Worm (Caenorhabditis elegans): Measurements from ENCODE around the gene asps-1.
A peak's percentile ranks its signal among the peaks of the same experiment; 100 is the strongest.

asps-1 gene

ce11 chrV:10317294-10317693 lies at the start of gene asps-1:
asps-1 (minus strand) TSS chrV:10317394.
- no peak for TF ChIP-seq klf-2 (GFP tag; conservative IDR thresholded peaks at IDR 0.05)
- TF ChIP-seq flt-1 (GFP tag; IDR thresholded peaks at IDR 0.05) = no peak
- TF ChIP-seq T22C8.4 (GFP tag; IDR thresholded peaks at IDR 0.05) = no peak
- TF ChIP-seq cog-1 (tag; optimal IDR thresholded peaks at IDR 0.05) = no peak
- TF ChIP-seq ref-1 (GFP tag; conservative IDR thresholded peaks at IDR 0.05) = no peak
- TF ChIP-seq med-1 (GFP tag; optimal IDR thresholded peaks at IDR 0.05; ENCODE audit: insufficient read depth) = no peak
- no peak for TF ChIP-seq ztf-29 (GFP tag; IDR thresholded peaks at IDR 0.05)
- TF ChIP-seq tab-1 (GFP tag; IDR thresholded peaks at IDR 0.05) = no peak
- no peak for TF ChIP-seq ztf-23 (GFP tag; IDR thresholded peaks at IDR 0.05)

ce11 chrV:10363834-10364233 lies 46.6 kb upstream of the asps-1 start:
- TF ChIP-seq ztf-23 (GFP tag; IDR thresholded peaks at IDR 0.05) (no peak), flt-1 (GFP tag; IDR thresholded peaks at IDR 0.05) (no peak), med-1 (GFP tag; optimal IDR thresholded peaks at IDR 0.05; ENCODE audit: insufficient read depth) (no peak), ref-1 (GFP tag; conservative IDR thresholded peaks at IDR 0.05) (no peak), T22C8.4 (GFP tag; IDR thresholded peaks at IDR 0.05) (no peak), ztf-29 (GFP tag; IDR thresholded peaks at IDR 0.05) (no peak), klf-2 (GFP tag; conservative IDR thresholded peaks at IDR 0.05) (no peak)

- TF ChIP-seq med-1 (GFP tag; optimal IDR thresholded peaks at IDR 0.05; ENCODE audit: insufficient read depth) (no peak), cog-1 (tag; optimal IDR thresholded peaks at IDR 0.05) (no peak), ztf-29 (GFP tag; IDR thresholded peaks at IDR 0.05) (no peak), tab-1 (GFP tag; IDR thresholded peaks at IDR 0.05) (no peak), flt-1 (GFP tag; IDR thresholded peaks at IDR 0.05) (no peak), ztf-23 (GFP tag; IDR thresholded peaks at IDR 0.05) (0 out of 2 replicates have a peak, but pooled peaks have one; percentile 18)
Measured at ce11 chrV:10361830-10362397, 44.7 kb upstream of the asps-1 start, which contains the start of gene cash-1. cash-1 (plus strand) TSS chrV:10362261.

ce11 chrV:10360186-10360585 lies 43.0 kb upstream of the asps-1 start:
- TF ChIP-seq cog-1 (tag; optimal IDR thresholded peaks at IDR 0.05) (no peak), ref-1 (GFP tag; conservative IDR thresholded peaks at IDR 0.05) (no peak), T22C8.4 (GFP tag; IDR thresholded peaks at IDR 0.05) (no peak), tab-1 (GFP tag; IDR thresholded peaks at IDR 0.05) (no peak), med-1 (GFP tag; optimal IDR thresholded peaks at IDR 0.05; ENCODE audit: insufficient read depth) (no peak), ztf-29 (GFP tag; IDR thresholded peaks at IDR 0.05) (no peak), ztf-23 (GFP tag; IDR thresholded peaks at IDR 0.05) (no peak), flt-1 (GFP tag; IDR thresholded peaks at IDR 0.05) (no peak), klf-2 (GFP tag; conservative IDR thresholded peaks at IDR 0.05) (no peak)

ce11 chrV:10358238-10358637 lies 41.0 kb upstream of the asps-1 start, which contains the start of gene ttll-15:
ttll-15 (plus strand) TSS chrV:10358538.
- TF ChIP-seq klf-2 (GFP tag; conservative IDR thresholded peaks at IDR 0.05) (no peak), ref-1 (GFP tag; conservative IDR thresholded peaks at IDR 0.05) (no peak), flt-1 (GFP tag; IDR thresholded peaks at IDR 0.05) (no peak), ztf-29 (GFP tag; IDR thresholded peaks at IDR 0.05) (no peak)

ce11 chrV:10357467-10357953 lies 40.3 kb upstream of the asps-1 start, which contains the start of gene ceeh-2:
ceeh-2 (minus strand) TSS chrV:10357903.
- no peak for TF ChIP-seq tab-1 (GFP tag; IDR thresholded peaks at IDR 0.05)

- TF ChIP-seq flt-1 (GFP tag; IDR thresholded peaks at IDR 0.05) = peak; percentile 79
- TF ChIP-seq T22C8.4 (GFP tag; IDR thresholded peaks at IDR 0.05) = no peak; the same call in 1 of the 2 replicates
- TF ChIP-seq med-1 (GFP tag; optimal IDR thresholded peaks at IDR 0.05; ENCODE audit: insufficient read depth) = no peak
- TF ChIP-seq klf-2 (GFP tag; conservative IDR thresholded peaks at IDR 0.05) = 0 out of 2 replicates have a peak, but pooled peaks have one; percentile 31
- TF ChIP-seq cog-1 (tag; optimal IDR thresholded peaks at IDR 0.05) = peak; percentile 46
- no peak for TF ChIP-seq ref-1 (GFP tag; conservative IDR thresholded peaks at IDR 0.05)
- peak; percentile 70; the same call in 1 of the 2 replicates for TF ChIP-seq ztf-29 (GFP tag; IDR thresholded peaks at IDR 0.05)
- no peak for TF ChIP-seq tab-1 (GFP tag; IDR thresholded peaks at IDR 0.05)
- peak; percentile 75 for TF ChIP-seq ztf-23 (GFP tag; IDR thresholded peaks at IDR 0.05)
Measured at ce11 chrV:10355773-10356335, 38.7 kb upstream of the asps-1 start, which contains the start of gene sluh-7. sluh-7 (minus strand) TSS chrV:10355823.

ce11 chrV:10352928-10353427 lies 35.8 kb upstream of the asps-1 start, which contains the start of gene nol-56:
nol-56 (minus strand) TSS chrV:10352978.
- TF ChIP-seq klf-2 (GFP tag; conservative IDR thresholded peaks at IDR 0.05) (no peak), ztf-23 (GFP tag; IDR thresholded peaks at IDR 0.05) (no peak), tab-1 (GFP tag; IDR thresholded peaks at IDR 0.05) (no peak), ref-1 (GFP tag; conservative IDR thresholded peaks at IDR 0.05) (no peak), T22C8.4 (GFP tag; IDR thresholded peaks at IDR 0.05) (no peak), ztf-29 (GFP tag; IDR thresholded peaks at IDR 0.05) (no peak), cog-1 (tag; optimal IDR thresholded peaks at IDR 0.05) (no peak), med-1 (GFP tag; optimal IDR thresholded peaks at IDR 0.05; ENCODE audit: insufficient read depth) (no peak), flt-1 (GFP tag; IDR thresholded peaks at IDR 0.05) (no peak)

ce11 chrV:10350054-10350453 lies 32.9 kb upstream of the asps-1 start, which contains the start of gene K07C5.9:
K07C5.9 (minus strand) TSS chrV:10350154.
- TF ChIP-seq flt-1 (GFP tag; IDR thresholded peaks at IDR 0.05) = no peak
- TF ChIP-seq ztf-23 (GFP tag; IDR thresholded peaks at IDR 0.05) = no peak
- no peak for TF ChIP-seq cog-1 (tag; optimal IDR thresholded peaks at IDR 0.05)
- TF ChIP-seq tab-1 (GFP tag; IDR thresholded peaks at IDR 0.05) = no peak
- TF ChIP-seq ztf-29 (GFP tag; IDR thresholded peaks at IDR 0.05) = no peak
- TF ChIP-seq klf-2 (GFP tag; conservative IDR thresholded peaks at IDR 0.05) = no peak
- TF ChIP-seq ref-1 (GFP tag; conservative IDR thresholded peaks at IDR 0.05) = no peak
- TF ChIP-seq T22C8.4 (GFP tag; IDR thresholded peaks at IDR 0.05) = no peak
- no peak for TF ChIP-seq med-1 (GFP tag; optimal IDR thresholded peaks at IDR 0.05; ENCODE audit: insufficient read depth)

Data from whole organism, midembryonic.